Worm (Caenorhabditis elegans) whole organism, late embryonic: ENCODE measurements around the gene npp-5.
A peak's percentile ranks its signal among the peaks of the same experiment; 100 is the strongest.

Experiments used
- F13H6.1 ChIP-seq: sonication (generic microtip); optimal IDR thresholded peaks from 2 replicates; lab custom pipeline; 2016; ENCODE audit warnings: missing genetic modification characterization, missing compliant biosample characterization
- K02D7.2 ChIP-seq: sonication (generic microtip); optimal IDR thresholded peaks from 2 replicates; lab custom pipeline; 2017; ENCODE audit warnings: mild to moderate bottlenecking, missing genetic modification characterization, missing compliant biosample characterization
- T23F11.4 ChIP-seq: fragments of 200-800 bp; sonication (Bioruptor generic); optimal IDR thresholded peaks from 2 replicates; lab custom pipeline; 2018; ENCODE audit warnings: mild to moderate bottlenecking, missing genetic modification characterization, missing compliant biosample characterization
- ahr-1 ChIP-seq: sonication (generic microtip); optimal IDR thresholded peaks from 2 replicates; lab custom pipeline; 2016; ENCODE audit warnings: missing genetic modification characterization, missing compliant biosample characterization
- ceh-18 ChIP-seq: sonication (generic microtip); optimal IDR thresholded peaks from 2 replicates; lab custom pipeline; 2016; ENCODE audit warnings: missing genetic modification characterization, missing compliant biosample characterization
- ceh-19 ChIP-seq: fragments of 200-800 bp; sonication (Bioruptor generic); optimal IDR thresholded peaks from 2 replicates; lab custom pipeline; 2018; ENCODE audit warnings: mild to moderate bottlenecking, missing genetic modification characterization, missing compliant biosample characterization
- ceh-31 ChIP-seq: sonication (generic microtip); optimal IDR thresholded peaks from 2 replicates; lab custom pipeline; 2016; ENCODE audit warnings: missing genetic modification characterization, missing compliant biosample characterization
- ceh-34 ChIP-seq: sonication (generic microtip); optimal IDR thresholded peaks from 2 replicates; lab custom pipeline; 2016; ENCODE audit warnings: mild to moderate bottlenecking, missing genetic modification characterization, missing compliant biosample characterization
- dmd-4 ChIP-seq: sonication (generic microtip); optimal IDR thresholded peaks from 2 replicates; lab custom pipeline; 2016; ENCODE audit warnings: borderline replicate concordance, missing genetic modification characterization, missing compliant biosample characterization
- elt-2 ChIP-seq: sonication (generic microtip); optimal IDR thresholded peaks from 2 replicates; lab custom pipeline; 2016; ENCODE audit warnings: missing genetic modification reagents, missing genetic modification characterization, missing compliant biosample characterization
- elt-4 ChIP-seq: sonication (generic microtip); optimal IDR thresholded peaks from 2 replicates; lab custom pipeline; 2016; ENCODE audit warnings: missing genetic modification characterization, missing compliant biosample characterization
- ets-4 ChIP-seq: sonication (generic microtip); optimal IDR thresholded peaks from 2 replicates; lab custom pipeline; 2016; ENCODE audit warnings: missing genetic modification characterization, missing compliant biosample characterization
- fkh-6 ChIP-seq: sonication (generic microtip); optimal IDR thresholded peaks from 2 replicates; lab custom pipeline; 2016; ENCODE audit warnings: missing genetic modification characterization, missing compliant biosample characterization
- hlh-15 ChIP-seq: sonication (generic microtip); optimal IDR thresholded peaks from 2 replicates; lab custom pipeline; 2016; ENCODE audit warnings: missing genetic modification characterization, missing compliant biosample characterization
- lim-6 ChIP-seq: sonication (generic microtip); optimal IDR thresholded peaks from 2 replicates; lab custom pipeline; 2016; ENCODE audit warnings: missing genetic modification characterization, missing compliant biosample characterization
- lin-11 ChIP-seq: fragments of 200-800 bp; sonication (Bioruptor generic); optimal IDR thresholded peaks from 2 replicates; lab custom pipeline; 2018; ENCODE audit warnings: mild to moderate bottlenecking, missing genetic modification characterization, missing compliant biosample characterization
- nfya-1 ChIP-seq: sonication (generic microtip); optimal IDR thresholded peaks from 2 replicates; lab custom pipeline; 2017; ENCODE audit warnings: missing genetic modification characterization, mild to moderate bottlenecking, missing compliant biosample characterization, antibody characterized with exemption, moderate library complexity
- nhr-11 ChIP-seq: fragments of 150-350 bp; optimal IDR thresholded peaks from 2 replicates; lab custom pipeline; 2014; ENCODE audit warnings: missing biosample characterization, missing genetic modification characterization
- odd-2 ChIP-seq: sonication (generic microtip); optimal IDR thresholded peaks from 2 replicates; lab custom pipeline; 2017; ENCODE audit warnings: antibody characterized with exemption, mild to moderate bottlenecking, missing genetic modification characterization, missing compliant biosample characterization
- pqm-1 ChIP-seq: sonication (generic microtip); optimal IDR thresholded peaks from 2 replicates; lab custom pipeline; 2016; ENCODE audit warnings: missing genetic modification characterization, missing compliant biosample characterization
- ref-2 ChIP-seq: sonication (generic microtip); optimal IDR thresholded peaks from 2 replicates; lab custom pipeline; 2016; ENCODE audit warnings: missing genetic modification characterization, missing compliant biosample characterization
- rnt-1 ChIP-seq: sonication (generic microtip); optimal IDR thresholded peaks from 2 replicates; lab custom pipeline; 2016; ENCODE audit warnings: missing genetic modification characterization, missing compliant biosample characterization
- sdc-2 ChIP-seq: sonication (generic microtip); optimal IDR thresholded peaks from 2 replicates; lab custom pipeline; 2016; ENCODE audit warnings: missing genotype, missing genetic modification characterization, missing compliant biosample characterization
- sox-4 ChIP-seq: sonication (generic microtip); optimal IDR thresholded peaks from 2 replicates; lab custom pipeline; 2017; ENCODE audit warnings: mild to moderate bottlenecking, missing genetic modification characterization, inconsistent platforms, missing compliant biosample characterization
- unc-3 ChIP-seq, 2 experiments: fragments of 200-800 bp in 1 of 2; sonication (Bioruptor generic) in 1 of 2; sonication (generic microtip) in 1 of 2; conservative IDR thresholded peaks in 1 of 2; optimal IDR thresholded peaks in 1 of 2; 2 replicates each; pipeline versions ENCODE4 v1.3.6 to Lab custom; 2016 to 2022; ENCODE audit warnings: missing compliant biosample characterization in 2 of 2, missing genetic modification characterization in 2 of 2, missing genetic modification reagents in 1 of 2
- unc-86 ChIP-seq: sonication (generic microtip); optimal IDR thresholded peaks from 2 replicates; lab custom pipeline; 2016; ENCODE audit warnings: missing genetic modification characterization, missing compliant biosample characterization
- zip-5 ChIP-seq: sonication (generic microtip); optimal IDR thresholded peaks from 2 replicates; lab custom pipeline; 2016; ENCODE audit warnings: missing genetic modification characterization, missing compliant biosample characterization

npp-5 gene

ce11 chrII:11616333-11616942 is 16.8 kb upstream of the npp-5 start:
- no peak for TF ChIP-seq sdc-2 (tag; lab: Kevin White, UChicago)
- TF ChIP-seq, all 69 proteins: peak for 0

ce11 chrII:11614103-11614857 is 14.7 kb upstream of the npp-5 start:
- no peak for TF ChIP-seq sox-4 (tag; lab: Kevin White, UChicago)

- TF ChIP-seq sox-4 (tag; lab: Kevin White, UChicago) (no peak), K02D7.2 (no peak), hlh-15 (tag; lab: Kevin White, UChicago) (no peak), fkh-6 (tag; lab: Kevin White, UChicago) (no peak), ets-4 (tag; lab: Kevin White, UChicago) (no peak), zip-5 (tag; lab: Kevin White, UChicago) (no peak), ahr-1 (tag; lab: Kevin White, UChicago) (no peak), unc-3 (GFP tag; conservative IDR thresholded peaks at IDR 0.05; lab: Robert Waterston, UW) (no peak), unc-3 (tag; optimal IDR thresholded peaks at IDR 0.05; lab: Kevin White, UChicago) (no peak), pqm-1 (tag; lab: Kevin White, UChicago) (no peak), unc-86 (tag; lab: Kevin White, UChicago) (no peak), odd-2 (no peak)
These were observed 12.6 kb upstream of the npp-5 start, which contains the start of gene F07A11.5 for ce11 chrII:11612034-11612723. F07A11.5 (plus strand) TSS chrII:11612300.

ce11 chrII:11611462-11611861 is 11.9 kb upstream of the npp-5 start:
- TF ChIP-seq elt-2 (tag; lab: Kevin White, UChicago): peak; percentile 98
- TF ChIP-seq dmd-4: no peak
- TF ChIP-seq sox-4 (tag; lab: Kevin White, UChicago): no peak
- no peak for TF ChIP-seq ceh-19 (GFP tag; lab: Kevin White, UChicago)
- TF ChIP-seq F13H6.1 (tag; lab: Kevin White, UChicago): no peak
- no peak for TF ChIP-seq nhr-11 (tag; lab: Kevin White, UChicago)
- no peak for TF ChIP-seq elt-4

ce11 chrII:11604613-11605012 is 5.0 kb upstream of the npp-5 start:
- TF ChIP-seq T23F11.4 (GFP tag; lab: Kevin White, UChicago): no peak
- TF ChIP-seq lim-6 (tag; lab: Kevin White, UChicago): no peak
- no peak for TF ChIP-seq dmd-4
- TF ChIP-seq ahr-1 (tag; lab: Kevin White, UChicago): no peak
- TF ChIP-seq ceh-31 (tag; lab: Kevin White, UChicago): no peak
- TF ChIP-seq lin-11 (tag; lab: Kevin White, UChicago): no peak

ce11 chrII:11602387-11602960 is 2.9 kb upstream of the npp-5 start:
- TF ChIP-seq ceh-34 (tag; lab: Kevin White, UChicago): peak; percentile 59
- peak; percentile 76 for TF ChIP-seq nfya-1 (tag; lab: Kevin White, UChicago)
- peak; percentile 66 for TF ChIP-seq rnt-1 (tag; lab: Kevin White, UChicago)
- TF ChIP-seq ets-4 (tag; lab: Kevin White, UChicago): peak; percentile 14
- TF ChIP-seq ref-2 (tag; lab: Kevin White, UChicago): no peak
- peak; percentile 27 for TF ChIP-seq ceh-18 (tag; lab: Kevin White, UChicago)
- TF ChIP-seq unc-86 (tag; lab: Kevin White, UChicago): no peak
